Worm (Caenorhabditis elegans) whole organism, midembryonic: ENCODE results near the gene C42C1.9.

ENCODE experiments used
- cog-1 ChIP-seq: sonication (generic microtip); optimal IDR thresholded peaks from 2 replicates; lab custom pipeline; 2016; ENCODE audit warnings: missing genetic modification characterization, missing compliant biosample characterization
- flt-1 ChIP-seq: fragments of 200-800 bp; sonication (Bioruptor generic); IDR thresholded peaks from 2 replicates; pipeline ENCODE4 v1.3.6; 2022; ENCODE audit warnings: missing genetic modification characterization, missing compliant biosample characterization
- klf-2 ChIP-seq: fragments of 200-800 bp; sonication (Bioruptor generic); conservative IDR thresholded peaks from 2 replicates; pipeline ENCODE4 v1.3.6; 2022; ENCODE audit warnings: missing genetic modification reagents, missing genetic modification characterization, missing compliant biosample characterization
- med-1 ChIP-seq: sonication (generic microtip); optimal IDR thresholded peaks from 2 replicates; lab custom pipeline; 2017; ENCODE audit warnings: missing genetic modification characterization, mild to moderate bottlenecking, missing compliant biosample characterization, antibody characterized with exemption, missing genetic modification reagents; ENCODE audit not compliant: insufficient read depth
- ztf-23 ChIP-seq: fragments of 200-800 bp; sonication (Bioruptor generic); IDR thresholded peaks from 2 replicates; pipeline ENCODE4 v1.3.6; 2022; ENCODE audit warnings: missing genetic modification reagents, missing genetic modification characterization, missing compliant biosample characterization

DNA sequence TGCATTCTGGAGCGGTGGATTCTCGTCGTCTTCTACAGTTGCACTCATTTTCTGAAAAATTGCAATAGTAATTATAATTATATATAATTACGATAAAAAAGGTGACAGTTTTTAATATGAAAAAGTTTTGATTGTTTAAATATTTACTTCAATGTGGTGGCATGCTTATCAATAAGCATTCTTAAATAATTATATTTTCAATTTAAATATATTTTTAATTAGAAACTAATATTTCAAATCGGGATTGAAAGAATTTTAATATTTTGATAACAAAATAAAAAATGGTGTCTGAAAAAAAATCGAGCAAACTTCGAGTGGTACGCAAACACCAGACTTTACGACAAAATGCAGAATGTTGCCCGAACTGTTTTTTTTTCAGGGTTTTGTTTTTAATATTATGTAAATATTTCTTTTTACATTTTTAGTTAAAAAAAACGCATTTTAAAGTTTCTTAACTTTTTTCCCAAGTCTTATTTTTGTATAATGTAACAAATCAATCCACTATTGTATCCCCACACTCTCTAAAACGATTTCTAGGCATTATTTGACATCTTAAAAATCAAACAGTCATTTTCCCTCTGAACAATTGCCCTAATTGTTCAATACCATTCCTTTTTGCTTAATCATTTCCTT, 7.0 kb upstream of the C42C1.9 start, which contains the start of the genes C42C1.12 and C42C1.19:
- TF ChIP-seq flt-1 (GFP tag; lab: Robert Waterston, UW) (no peak), cog-1 (tag; lab: Kevin White, UChicago) (no peak), med-1 (GFP tag; lab: Kevin White, UChicago) (no peak), klf-2 (no peak), ztf-23 (no peak)
